Fruit fly (Drosophila melanogaster): ENCODE results near the gene Arl1.

Arl1 gene

dm6 chr3L:15954784-15955427, 28.0 kb upstream of the Arl1 start, which contains the start of the genes Pka-C3 and GXIVsPLA2 (continued):
- TF ChIP-seq CG12659 (GFP tag; optimal IDR thresholded peaks at IDR 0.05), result peak; percentile 30
- no peak for TF ChIP-seq scrt (GFP tag; optimal IDR thresholded peaks at IDR 0.05)
- TF ChIP-seq wor (GFP tag; IDR thresholded peaks at IDR 0.05), result no peak
- TF ChIP-seq CG12744 (GFP tag; optimal IDR thresholded peaks at IDR 0.05), result no peak
- no peak for TF ChIP-seq CG7357 (GFP tag; IDR thresholded peaks at IDR 0.05)
- no peak for TF ChIP-seq CG1233 (GFP tag; optimal IDR thresholded peaks at IDR 0.05)
- TF ChIP-seq Dip2 (GFP tag; IDR thresholded peaks at IDR 0.05), result peak; percentile 95
- peak; percentile 39 for TF ChIP-seq CG12391 (tag; optimal IDR thresholded peaks at IDR 0.05)
- no peak for TF ChIP-seq ssp (GFP tag; IDR thresholded peaks at IDR 0.05)
- TF ChIP-seq Bdp1 (GFP tag; optimal IDR thresholded peaks at IDR 0.05), result no peak
- no peak for TF ChIP-seq CG13775 (GFP tag; optimal IDR thresholded peaks at IDR 0.05)
- TF ChIP-seq Myb (GFP tag; optimal IDR thresholded peaks at IDR 0.05), result peak; percentile 41
- TF ChIP-seq Chrac-16 (GFP tag; optimal IDR thresholded peaks at IDR 0.05), result no peak
- no peak for TF ChIP-seq slbo (GFP tag; IDR thresholded peaks at IDR 0.05)
- TF ChIP-seq CG12104 (GFP tag; optimal IDR thresholded peaks at IDR 0.05), result no peak
- 0 out of 2 replicates have a peak, but pooled peaks have one; percentile 41 for TF ChIP-seq unc-4 (GFP tag; IDR thresholded peaks at IDR 0.05; ENCODE audit: partially characterized antibody)
- no peak for TF ChIP-seq dmrt99B (tag; optimal IDR thresholded peaks at IDR 0.05)
- no peak for TF ChIP-seq CG1647 (GFP tag; optimal IDR thresholded peaks at IDR 0.05)
- TF ChIP-seq CG30020 (tag; optimal IDR thresholded peaks at IDR 0.05), result peak; percentile 36
- TF ChIP-seq CoRest (tag; optimal IDR thresholded peaks at IDR 0.05), result peak; percentile 44
- TF ChIP-seq sug (tag; optimal IDR thresholded peaks at IDR 0.05), result peak; percentile 27
- no peak for TF ChIP-seq pros (GFP tag; optimal IDR thresholded peaks at IDR 0.05)
- no peak for TF ChIP-seq caup (GFP tag; optimal IDR thresholded peaks at IDR 0.05; ENCODE audit: severe bottlenecking)
- no peak for TF ChIP-seq CG8944 (GFP tag; optimal IDR thresholded peaks at IDR 0.05)
- no peak for TF ChIP-seq CG33213 (GFP tag; optimal IDR thresholded peaks at IDR 0.05)
- no peak for TF ChIP-seq CG15479 (GFP tag; optimal IDR thresholded peaks at IDR 0.05)
- TF ChIP-seq Scr (GFP tag; IDR thresholded peaks at IDR 0.05; ENCODE audit: partially characterized antibody), result 0 out of 2 replicates have a peak, but pooled peaks have one; percentile 34
- no peak for TF ChIP-seq CG5953 (GFP tag; IDR thresholded peaks at IDR 0.05)
- TF ChIP-seq fd102C (GFP tag; optimal IDR thresholded peaks at IDR 0.05), result no peak
- no peak for TF ChIP-seq Atf-2 (GFP tag; optimal IDR thresholded peaks at IDR 0.05)
- peak; percentile 5 for TF ChIP-seq Meics (GFP tag; optimal IDR thresholded peaks at IDR 0.05)
- TF ChIP-seq CG10979 (tag; optimal IDR thresholded peaks at IDR 0.05), result no peak
- no peak for TF ChIP-seq HLH54F (GFP tag; optimal IDR thresholded peaks at IDR 0.05)
- TF ChIP-seq chinmo (GFP tag; IDR thresholded peaks at IDR 0.05; ENCODE audit: partially characterized antibody), result no peak
- no peak for TF ChIP-seq CG18619 (GFP tag; optimal IDR thresholded peaks at IDR 0.05)
- TF ChIP-seq lilli (GFP tag; optimal IDR thresholded peaks at IDR 0.05), result no peak
- TF ChIP-seq CkIIα-i1 (GFP tag; IDR thresholded peaks at IDR 0.05), result no peak
- no peak for TF ChIP-seq tll (GFP tag; optimal IDR thresholded peaks at IDR 0.05)
- no peak for TF ChIP-seq CG6654 (GFP tag; optimal IDR thresholded peaks at IDR 0.05)
- peak; percentile 49; the same call in 1 of the 2 replicates for TF ChIP-seq CG31441 (GFP tag; IDR thresholded peaks at IDR 0.05)
- no peak for TF ChIP-seq Asciz (GFP tag; optimal IDR thresholded peaks at IDR 0.05)
- no peak for TF ChIP-seq ken (GFP tag; IDR thresholded peaks at IDR 0.05)
- TF ChIP-seq ac (GFP tag; optimal IDR thresholded peaks at IDR 0.05), result no peak
- no peak for TF ChIP-seq CG7372 (GFP tag; IDR thresholded peaks at IDR 0.05)
- no peak for TF ChIP-seq CG31388 (GFP tag; optimal IDR thresholded peaks at IDR 0.05)
- no peak for TF ChIP-seq CG10431 (GFP tag; optimal IDR thresholded peaks at IDR 0.05)
- TF ChIP-seq kah (GFP tag; optimal IDR thresholded peaks at IDR 0.05), result no peak
- TF ChIP-seq CG10565 (GFP tag; optimal IDR thresholded peaks at IDR 0.05), result no peak
- TF ChIP-seq ap (GFP tag; IDR thresholded peaks at IDR 0.05), result no peak
- TF ChIP-seq Pdp1 (GFP tag; optimal IDR thresholded peaks at IDR 0.05), result no peak
